Fruit fly (Drosophila melanogaster) whole organism, embryonic: ENCODE measurements around the gene CG15435.
A peak's percentile ranks its signal among the peaks of the same experiment; 100 is the strongest.

Experiments
- ATbp ChIP-seq: fragments of 200-800 bp; sonication (Bioruptor generic); optimal IDR thresholded peaks from 2 replicates; lab custom pipeline; 2017; ENCODE audit warnings: missing biosample characterization, mild to moderate bottlenecking, missing genetic modification characterization, missing genetic modification reagents
- Adf1 ChIP-seq: fragments of 200-800 bp; sonication (Bioruptor generic); IDR thresholded peaks from 2 replicates; pipeline ENCODE4 v1.3.6; 2022; ENCODE audit warnings: missing biosample characterization, missing genetic modification characterization
- Aef1 ChIP-seq: fragments of 200-800 bp; sonication (Bioruptor generic); IDR thresholded peaks from 3 replicates; pipeline ENCODE4 v1.3.6; 2022; ENCODE audit warnings: missing biosample characterization, missing genetic modification characterization
- CG10654 ChIP-seq: fragments of 200-800 bp; sonication (Bioruptor generic); optimal IDR thresholded peaks from 2 replicates; lab custom pipeline; 2016; ENCODE audit warnings: missing biosample characterization, missing genetic modification characterization
- CG11723 ChIP-seq: fragments of 200-800 bp; sonication (Bioruptor generic); optimal IDR thresholded peaks from 2 replicates; lab custom pipeline; 2017; ENCODE audit warnings: missing biosample characterization, mild to moderate bottlenecking, missing genetic modification characterization
- CG1233 ChIP-seq: fragments of 200-800 bp; sonication (Bioruptor generic); optimal IDR thresholded peaks from 4 replicates; lab custom pipeline; 2018; ENCODE audit warnings: missing biosample characterization, mild to moderate bottlenecking, missing genetic modification characterization
- CG13775 ChIP-seq: fragments of 200-800 bp; sonication (Bioruptor generic); optimal IDR thresholded peaks from 3 replicates; lab custom pipeline; 2017; ENCODE audit warnings: missing biosample characterization, mild to moderate bottlenecking, missing genetic modification characterization
- CG14710 ChIP-seq: fragments of 200-800 bp; sonication (Bioruptor generic); optimal IDR thresholded peaks from 3 replicates; lab custom pipeline; 2019; ENCODE audit warnings: missing biosample characterization, mild to moderate bottlenecking, missing genetic modification characterization, moderate library complexity
- CG15073 ChIP-seq: fragments of 200-800 bp; sonication (Bioruptor generic); optimal IDR thresholded peaks from 2 replicates; lab custom pipeline; 2016; ENCODE audit warnings: missing biosample characterization, missing genetic modification characterization
- CG15479 ChIP-seq: fragments of 200-800 bp; sonication (Bioruptor generic); optimal IDR thresholded peaks from 3 replicates; lab custom pipeline; 2019; ENCODE audit warnings: missing biosample characterization, mild to moderate bottlenecking, missing genetic modification characterization, moderate library complexity
- CG1832 ChIP-seq: fragments of 200-800 bp; sonication (Bioruptor generic); optimal IDR thresholded peaks from 2 replicates; lab custom pipeline; 2017; ENCODE audit warnings: missing biosample characterization, mild to moderate bottlenecking, missing genetic modification characterization, inconsistent platforms
- CG2199 ChIP-seq: fragments of 200-800 bp; sonication (Bioruptor generic); IDR thresholded peaks from 3 replicates; pipeline ENCODE4 v1.3.6; 2022; ENCODE audit warnings: missing biosample characterization, missing genetic modification characterization
- CG30403 ChIP-seq: fragments of 200-800 bp; sonication (Bioruptor generic); optimal IDR thresholded peaks from 3 replicates; lab custom pipeline; 2016; ENCODE audit warnings: missing biosample characterization, missing genetic modification characterization
- CG32532 ChIP-seq: fragments of 200-800 bp; sonication (Bioruptor generic); IDR thresholded peaks from 2 replicates; pipeline ENCODE4 v1.3.6; 2022; ENCODE audit warnings: missing biosample characterization, missing genetic modification characterization
- CG34376 ChIP-seq: fragments of 200-800 bp; sonication (Bioruptor generic); optimal IDR thresholded peaks from 2 replicates; lab custom pipeline; 2018; ENCODE audit warnings: missing biosample characterization, mild to moderate bottlenecking, missing genetic modification characterization
- CG43689 ChIP-seq: fragments of 200-800 bp; sonication (Bioruptor generic); IDR thresholded peaks from 2 replicates; pipeline ENCODE4 v1.3.6; 2022; ENCODE audit warnings: missing biosample characterization, missing genetic modification characterization
- CG4854 ChIP-seq: fragments of 200-800 bp; sonication (Bioruptor generic); optimal IDR thresholded peaks from 2 replicates; lab custom pipeline; 2016; ENCODE audit warnings: missing biosample characterization, missing genetic modification characterization, inconsistent platforms
- CG6765 ChIP-seq: fragments of 200-800 bp; sonication (Bioruptor generic); optimal IDR thresholded peaks from 3 replicates; lab custom pipeline; 2017; ENCODE audit warnings: missing biosample characterization, mild to moderate bottlenecking, missing genetic modification characterization
- CG8944 ChIP-seq: fragments of 200-800 bp; sonication (Bioruptor generic); optimal IDR thresholded peaks from 3 replicates; lab custom pipeline; 2016; ENCODE audit warnings: missing biosample characterization, missing genetic modification characterization
- CG9437 ChIP-seq: fragments of 200-800 bp; sonication (Bioruptor generic); optimal IDR thresholded peaks from 2 replicates; lab custom pipeline; 2018; ENCODE audit warnings: missing biosample characterization, mild to moderate bottlenecking, missing genetic modification characterization
- CG9817 ChIP-seq: fragments of 200-800 bp; sonication (Bioruptor generic); optimal IDR thresholded peaks from 2 replicates; lab custom pipeline; 2018; ENCODE audit warnings: missing biosample characterization, mild to moderate bottlenecking, missing genetic modification characterization, moderate library complexity
- CTCF ChIP-seq: fragments of 200-800 bp; sonication (Bioruptor generic); optimal IDR thresholded peaks from 2 replicates; lab custom pipeline; 2017; ENCODE audit warnings: missing biosample characterization, mild to moderate bottlenecking, missing genetic modification characterization, moderate library complexity
- GATAe ChIP-seq: fragments of 200-800 bp; sonication (Bioruptor generic); conservative IDR thresholded peaks from 2 replicates; pipeline ENCODE4 v1.3.6; 2022; ENCODE audit warnings: missing biosample characterization, missing genetic modification characterization
- Hmx ChIP-seq: fragments of 200-800 bp; sonication (Bioruptor generic); optimal IDR thresholded peaks from 2 replicates; lab custom pipeline; 2016; ENCODE audit warnings: missing biosample characterization, missing genetic modification characterization
- Hr39 ChIP-seq: fragments of >200 bp; optimal IDR thresholded peaks from 2 replicates; lab custom pipeline; 2017
- Nf-YA ChIP-seq: fragments of 200-800 bp; sonication (Bioruptor generic); IDR thresholded peaks from 2 replicates; pipeline ENCODE4 v1.3.6; 2022; ENCODE audit warnings: missing biosample characterization, missing genetic modification characterization
- Poxn ChIP-seq: fragments of 200-800 bp; sonication (Bioruptor generic); IDR thresholded peaks from 2 replicates; pipeline ENCODE4 v1.3.6; 2022; ENCODE audit warnings: missing biosample characterization, missing genetic modification characterization
- Stat92E ChIP-seq, 3 experiments: fragments of >200 bp in 2 of 3; fragments of 200-800 bp in 1 of 3; sonication (Bioruptor generic) in 1 of 3; optimal IDR thresholded peaks; 2 replicates each; lab custom pipeline; 2017 to 2019; ENCODE audit warnings: missing biosample characterization in 3 of 3, missing genetic modification characterization in 3 of 3, mild to moderate bottlenecking in 1 of 3, moderate library complexity in 1 of 3
- ap ChIP-seq: fragments of 200-800 bp; sonication (Bioruptor generic); IDR thresholded peaks from 2 replicates; pipeline ENCODE4 v1.3.6; 2022; ENCODE audit warnings: missing biosample characterization, missing genetic modification characterization
- bigmax ChIP-seq: fragments of 200-800 bp; sonication (Bioruptor generic); optimal IDR thresholded peaks from 2 replicates; lab custom pipeline; 2018; ENCODE audit warnings: missing biosample characterization, mild to moderate bottlenecking, missing genetic modification characterization
- bowl ChIP-seq: fragments of 200-800 bp; sonication (Bioruptor generic); IDR thresholded peaks from 2 replicates; pipeline ENCODE4 v1.3.6; 2022; ENCODE audit warnings: missing biosample characterization, missing genetic modification characterization
- cato ChIP-seq: fragments of 200-800 bp; sonication (Bioruptor generic); optimal IDR thresholded peaks from 2 replicates; lab custom pipeline; 2016; ENCODE audit warnings: missing biosample characterization, missing genetic modification characterization, borderline replicate concordance
- crp ChIP-seq, 2 experiments: fragments of 200-800 bp; sonication (Bioruptor generic); optimal IDR thresholded peaks; 2 replicates in 1 of 2; 3 replicates in 1 of 2; lab custom pipeline; 2017; ENCODE audit warnings: missing biosample characterization in 2 of 2, missing genetic modification characterization in 2 of 2, mild to moderate bottlenecking in 1 of 2, moderate library complexity in 1 of 2
- dan ChIP-seq: fragments of 200-800 bp; sonication (Bioruptor generic); IDR thresholded peaks from 2 replicates; pipeline ENCODE4 v1.3.6; 2022; ENCODE audit warnings: missing biosample characterization, missing genetic modification characterization
- emc ChIP-seq: fragments of 200-800 bp; sonication (Bioruptor generic); optimal IDR thresholded peaks from 2 replicates; lab custom pipeline; 2016; ENCODE audit warnings: missing biosample characterization, missing genetic modification characterization
- fu2 ChIP-seq: fragments of 200-800 bp; sonication (Bioruptor generic); optimal IDR thresholded peaks from 2 replicates; lab custom pipeline; 2016; ENCODE audit warnings: missing biosample characterization, missing genetic modification characterization
- gce ChIP-seq: fragments of 200-800 bp; sonication (Bioruptor generic); IDR thresholded peaks from 3 replicates; pipeline ENCODE4 v1.3.6; 2022; ENCODE audit warnings: missing biosample characterization, missing genetic modification characterization
- gro ChIP-seq: fragments of 200-800 bp; sonication (Bioruptor generic); optimal IDR thresholded peaks from 2 replicates; lab custom pipeline; 2016; ENCODE audit warnings: missing biosample characterization, missing genetic modification characterization
- gsb-n ChIP-seq: fragments of 200-800 bp; sonication (Bioruptor generic); optimal IDR thresholded peaks from 3 replicates; lab custom pipeline; 2018; ENCODE audit warnings: missing biosample characterization, mild to moderate bottlenecking, missing genetic modification characterization
- hb ChIP-seq: fragments of 200-800 bp; sonication (Bioruptor generic); IDR thresholded peaks from 3 replicates; pipeline ENCODE4 v1.3.6; 2022; ENCODE audit warnings: missing biosample characterization, missing genetic modification characterization; ENCODE audit not compliant: partially characterized antibody
- kah ChIP-seq: fragments of 200-800 bp; sonication (Bioruptor generic); optimal IDR thresholded peaks from 2 replicates; lab custom pipeline; 2018; ENCODE audit warnings: missing biosample characterization, mild to moderate bottlenecking, missing genetic modification characterization
- kay ChIP-seq: fragments of 200-800 bp; sonication (Bioruptor generic); optimal IDR thresholded peaks from 2 replicates; lab custom pipeline; 2016; ENCODE audit warnings: missing biosample characterization, missing genetic modification characterization
- ken ChIP-seq: fragments of 200-800 bp; sonication (Bioruptor generic); IDR thresholded peaks from 3 replicates; pipeline ENCODE4 v1.3.6; 2022; ENCODE audit warnings: missing biosample characterization, missing genetic modification characterization
- mld ChIP-seq: fragments of 200-800 bp; sonication (Bioruptor generic); IDR thresholded peaks from 3 replicates; pipeline ENCODE4 v1.3.6; 2022; ENCODE audit warnings: missing biosample characterization, missing genetic modification characterization; ENCODE audit not compliant: partially characterized antibody
- nom ChIP-seq: fragments of 200-800 bp; sonication (Bioruptor generic); optimal IDR thresholded peaks from 2 replicates; lab custom pipeline; 2017; ENCODE audit warnings: missing biosample characterization, missing genetic modification characterization, mild to moderate bottlenecking, moderate library complexity, missing genetic modification reagents
- peb ChIP-seq: fragments of 200-800 bp; sonication (Bioruptor generic); IDR thresholded peaks from 2 replicates; pipeline ENCODE4 v1.3.6; 2022; ENCODE audit warnings: missing biosample characterization, missing genetic modification characterization
- pros ChIP-seq: fragments of 200-800 bp; sonication (Bioruptor generic); optimal IDR thresholded peaks from 3 replicates; lab custom pipeline; 2019; ENCODE audit warnings: missing biosample characterization, mild to moderate bottlenecking, missing genetic modification characterization, moderate library complexity
- run ChIP-seq: fragments of 200-800 bp; sonication (Bioruptor generic); optimal IDR thresholded peaks from 3 replicates; lab custom pipeline; 2018; ENCODE audit warnings: missing biosample characterization, mild to moderate bottlenecking, missing genetic modification characterization
- salm ChIP-seq: fragments of 200-800 bp; sonication (Bioruptor generic); optimal IDR thresholded peaks from 2 replicates; lab custom pipeline; 2018; ENCODE audit warnings: missing biosample characterization, mild to moderate bottlenecking, missing genetic modification characterization
- sim ChIP-seq: fragments of 200-800 bp; sonication (Bioruptor generic); IDR thresholded peaks from 2 replicates; pipeline ENCODE4 v1.3.6; 2022; ENCODE audit warnings: missing biosample characterization, missing genetic modification characterization
- slbo ChIP-seq: fragments of 200-800 bp; sonication (Bioruptor generic); IDR thresholded peaks from 2 replicates; pipeline ENCODE4 v1.3.6; 2022; ENCODE audit warnings: missing biosample characterization, missing genetic modification characterization
- slp2 ChIP-seq: fragments of 200-800 bp; sonication (Bioruptor generic); optimal IDR thresholded peaks from 2 replicates; lab custom pipeline; 2016; ENCODE audit warnings: missing biosample characterization, missing genetic modification characterization
- wek ChIP-seq: fragments of 200-800 bp; sonication (Bioruptor generic); optimal IDR thresholded peaks from 3 replicates; lab custom pipeline; 2018; ENCODE audit warnings: missing biosample characterization, mild to moderate bottlenecking, missing genetic modification characterization, moderate library complexity

CG15435 gene

DNA sequence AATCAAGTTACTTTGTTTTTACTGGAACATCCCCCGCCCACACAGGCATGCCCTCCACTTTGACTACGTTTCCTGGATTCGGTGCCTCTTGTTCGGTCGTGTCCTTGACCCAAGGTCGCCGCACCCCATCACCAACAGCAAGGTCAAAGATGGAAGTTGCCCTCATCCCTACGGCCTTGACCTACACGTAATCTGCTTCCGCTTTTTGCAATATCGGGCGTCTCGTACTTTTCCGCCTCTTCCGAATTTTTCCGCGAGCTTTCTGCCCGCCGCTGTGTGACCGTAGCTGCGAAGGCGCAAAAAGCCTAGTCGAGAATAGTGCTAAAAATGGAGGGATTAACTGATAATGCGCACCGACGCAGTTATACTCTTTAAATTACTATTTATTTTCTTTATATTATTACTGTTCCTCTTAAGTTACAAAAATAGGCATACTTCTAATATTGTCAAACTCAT lies 3.0 kb upstream of the CG15435 start, which contains the start of gene Gs1l (continued):
- TF ChIP-seq kay (GFP tag; lab: Kevin White, UChicago), result no peak
- TF ChIP-seq Stat92E (GFP tag; optimal IDR thresholded peaks at IDR 0.05; lab: Kevin White, UChicago), result no peak
- no peak for TF ChIP-seq bowl (GFP tag; lab: Robert Waterston, UW)
- no peak for TF ChIP-seq Hr39 (lab: Kevin White, UChicago)
- 0 out of 3 replicates have a peak, but pooled peaks have one; percentile 9 for TF ChIP-seq ken (GFP tag; lab: Robert Waterston, UW)
- TF ChIP-seq gro (GFP tag; lab: Kevin White, UChicago), result no peak
- no peak for TF ChIP-seq CG4854
- TF ChIP-seq gsb-n (tag; lab: Kevin White, UChicago), result no peak
- no peak for TF ChIP-seq CG9437 (GFP tag; lab: Kevin White, UChicago)
- TF ChIP-seq Poxn, result no peak
- no peak for TF ChIP-seq nom
- no peak for TF ChIP-seq mld (GFP tag; lab: Robert Waterston, UW)
- no peak for TF ChIP-seq CG13775 (GFP tag; lab: Kevin White, UChicago)
- no peak for TF ChIP-seq CG1233
- TF ChIP-seq CG6765 (GFP tag; lab: Kevin White, UChicago), result no peak
- no peak for TF ChIP-seq CG8944
- peak; percentile 33; the same call in 1 of the 2 replicates for TF ChIP-seq CG32532 (GFP tag; lab: Robert Waterston, UW)
- no peak for TF ChIP-seq CG15479
- TF ChIP-seq dan (GFP tag; lab: Robert Waterston, UW), result no peak
- no peak for TF ChIP-seq CG9817 (tag; lab: Kevin White, UChicago)
- peak; percentile 47; the same call in 1 of the 2 replicates for TF ChIP-seq slbo (GFP tag; lab: Robert Waterston, UW)
- TF ChIP-seq Hmx (GFP tag; lab: Kevin White, UChicago), result no peak
- no peak for TF ChIP-seq salm
- no peak for TF ChIP-seq sim (GFP tag; lab: Robert Waterston, UW)
- TF ChIP-seq kah (GFP tag; lab: Kevin White, UChicago), result no peak
- peak; percentile 36 for TF ChIP-seq CG34376 (GFP tag; lab: Kevin White, UChicago)
- TF ChIP-seq cato (GFP tag; lab: Kevin White, UChicago), result no peak
- no peak for TF ChIP-seq CG11723
- no peak for TF ChIP-seq fu2 (GFP tag; lab: Kevin White, UChicago)
- TF ChIP-seq CG14710 (tag; lab: Kevin White, UChicago), result peak; percentile 16
- no peak for TF ChIP-seq Adf1
- TF ChIP-seq CTCF (GFP tag; lab: Kevin White, UChicago), result no peak
- TF ChIP-seq hb (GFP tag; lab: Robert Waterston, UW), result no peak
- TF ChIP-seq CG30403 (GFP tag; lab: Kevin White, UChicago), result no peak
- TF ChIP-seq GATAe, result no peak
- no peak for TF ChIP-seq CG1832 (GFP tag; lab: Kevin White, UChicago)
- TF ChIP-seq CG2199, result no peak
- TF ChIP-seq slp2 (GFP tag; lab: Kevin White, UChicago), result no peak
- TF ChIP-seq CG43689, result no peak
- TF ChIP-seq peb, result no peak
- no peak for TF ChIP-seq CG10654
- TF ChIP-seq Nf-YA (GFP tag; lab: Robert Waterston, UW), result no peak
- no peak for TF ChIP-seq crp (GFP tag; optimal IDR thresholded peaks at IDR 0.05; lab: Kevin White, UChicago)
- TF ChIP-seq CG15073, result no peak
- no peak for TF ChIP-seq pros
- TF ChIP-seq ap (GFP tag; lab: Robert Waterston, UW), result no peak
- TF ChIP-seq Aef1 (GFP tag; lab: Robert Waterston, UW), result no peak; the same call in 2 of the 3 replicates
- TF ChIP-seq ATbp (GFP tag; lab: Kevin White, UChicago), result no peak
- TF ChIP-seq emc, result no peak
- no peak for TF ChIP-seq gce (GFP tag; lab: Robert Waterston, UW)
- TF ChIP-seq wek, result no peak
- no peak for TF ChIP-seq run
- TF ChIP-seq bigmax, result no peak
